Worm (Caenorhabditis elegans): ENCODE results near the gene gei-13.
A peak's percentile ranks its signal among the peaks of the same experiment; 100 is the strongest.

Gene gei-13

ce11 chrIII:9666668-9667067 lies 29.8 kb upstream of the gei-13 start:
- TF ChIP-seq lsy-12 (tag; optimal IDR thresholded peaks at IDR 0.05) = no peak
- TF ChIP-seq egl-27 (tag; optimal IDR thresholded peaks at IDR 0.05) = no peak
- TF ChIP-seq pha-4 (tag; optimal IDR thresholded peaks at IDR 0.05) = peak; percentile 77
- peak; percentile 14 for TF ChIP-seq nfya-1 (tag; optimal IDR thresholded peaks at IDR 0.05; ENCODE audit: insufficient read depth)
- TF ChIP-seq nhr-25 (tag; optimal IDR thresholded peaks at IDR 0.05) = peak; percentile 19
- peak; percentile 5 for TF ChIP-seq nhr-23 (tag; optimal IDR thresholded peaks at IDR 0.05)

DNA sequence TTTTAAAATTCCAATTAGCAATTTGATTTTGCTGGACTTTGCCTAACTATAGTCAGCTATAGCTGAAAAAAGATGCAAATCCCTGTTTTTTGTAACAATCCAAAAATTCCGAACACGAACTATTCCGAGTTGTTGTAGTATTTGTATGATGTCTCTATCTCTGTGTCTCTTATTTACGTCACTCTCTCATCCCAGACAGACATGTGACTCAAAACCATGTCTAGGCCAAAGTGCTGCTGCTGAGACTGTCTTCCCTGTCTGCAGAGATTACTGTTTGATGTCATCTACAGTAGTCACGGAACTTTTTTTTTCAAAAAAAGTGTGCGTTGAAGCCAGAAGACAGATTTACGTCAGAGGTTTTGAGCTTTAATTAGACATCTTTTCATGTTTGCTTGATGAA lies 29.3 kb upstream of the gei-13 start:
- peak; percentile 13 for TF ChIP-seq pha-4 (tag; optimal IDR thresholded peaks at IDR 0.05)
- TF ChIP-seq daf-12 (tag; optimal IDR thresholded peaks at IDR 0.05) = no peak
- peak; percentile 67 for TF ChIP-seq nhr-23 (tag; optimal IDR thresholded peaks at IDR 0.05)
- TF ChIP-seq nhr-25 (tag; optimal IDR thresholded peaks at IDR 0.05) = peak; percentile 64

ce11 chrIII:9665490-9666179 lies 28.7 kb upstream of the gei-13 start:
- TF ChIP-seq hmg-11 (tag; optimal IDR thresholded peaks at IDR 0.05) (peak; percentile 26), unc-39 (tag; optimal IDR thresholded peaks at IDR 0.05) (no peak), lin-15B (tag; optimal IDR thresholded peaks at IDR 0.05) (peak; percentile 38), egl-5 (tag; optimal IDR thresholded peaks at IDR 0.05) (peak; percentile 45), nfya-1 (tag; optimal IDR thresholded peaks at IDR 0.05; ENCODE audit: insufficient read depth) (peak; percentile 64), mdl-1 (tag; optimal IDR thresholded peaks at IDR 0.05) (peak; percentile 14), pqm-1 (tag; optimal IDR thresholded peaks at IDR 0.05) (peak; percentile 80), unc-62 (GFP tag; optimal IDR thresholded peaks at IDR 0.05) (peak; percentile 57), nhr-23 (tag; optimal IDR thresholded peaks at IDR 0.05) (peak; percentile 9), nhr-12 (tag; optimal IDR thresholded peaks at IDR 0.05) (no peak), elt-2 (tag; optimal IDR thresholded peaks at IDR 0.05) (peak; percentile 85), daf-12 (tag; optimal IDR thresholded peaks at IDR 0.05) (no peak), ceh-9 (tag; optimal IDR thresholded peaks at IDR 0.05) (no peak), nhr-25 (tag; optimal IDR thresholded peaks at IDR 0.05) (peak; percentile 45), nhr-43 (tag; optimal IDR thresholded peaks at IDR 0.05; ENCODE audit: poor library complexity, severe bottlenecking) (peak; percentile 42), fkh-10 (GFP tag; optimal IDR thresholded peaks at IDR 0.05) (peak; percentile 41), fkh-2 (tag; optimal IDR thresholded peaks at IDR 0.05) (no peak), lin-39 (tag; optimal IDR thresholded peaks at IDR 0.05) (peak; percentile 62), lsy-12 (tag; optimal IDR thresholded peaks at IDR 0.05) (peak; percentile 5), R02D3.7 (tag; optimal IDR thresholded peaks at IDR 0.05) (peak; percentile 4)

- peak; percentile 49 for TF ChIP-seq lin-39 (tag; optimal IDR thresholded peaks at IDR 0.05)
- peak; percentile 88 for TF ChIP-seq fkh-10 (GFP tag; optimal IDR thresholded peaks at IDR 0.05)
- no peak for TF ChIP-seq fos-1 (tag; optimal IDR thresholded peaks at IDR 0.05)
- TF ChIP-seq nfya-1 (tag; optimal IDR thresholded peaks at IDR 0.05; ENCODE audit: insufficient read depth) = peak; percentile 43
Measured at ce11 chrIII:9664484-9665221, 27.7 kb upstream of the gei-13 start.

DNA sequence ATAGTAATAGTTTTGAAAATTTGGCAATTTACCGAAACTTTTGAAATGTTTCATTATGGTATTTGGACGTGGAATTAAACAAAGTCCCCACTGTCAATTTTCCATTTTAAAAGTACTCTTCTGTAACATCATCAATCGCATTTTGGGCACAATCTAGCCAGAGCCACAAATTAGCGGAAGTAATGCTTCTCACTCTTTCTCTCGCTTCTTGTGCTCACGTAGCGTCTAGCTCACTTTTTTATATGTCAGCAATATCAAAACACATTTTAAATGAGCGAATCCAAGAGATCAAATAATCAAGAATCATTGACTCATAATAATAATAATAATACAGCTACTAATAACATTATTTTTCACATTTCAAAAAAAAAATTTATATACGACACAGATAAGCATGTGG lies 27.0 kb upstream of the gei-13 start:
- TF ChIP-seq nhr-23 (tag; optimal IDR thresholded peaks at IDR 0.05) (no peak), nfya-1 (tag; optimal IDR thresholded peaks at IDR 0.05; ENCODE audit: insufficient read depth) (no peak), R02D3.7 (tag; optimal IDR thresholded peaks at IDR 0.05) (no peak), fos-1 (tag; optimal IDR thresholded peaks at IDR 0.05) (no peak), unc-39 (tag; optimal IDR thresholded peaks at IDR 0.05) (no peak), eor-1 (tag; optimal IDR thresholded peaks at IDR 0.05) (no peak), hmg-11 (tag; optimal IDR thresholded peaks at IDR 0.05) (no peak), egl-5 (tag; optimal IDR thresholded peaks at IDR 0.05) (no peak), nhr-237 (tag; optimal IDR thresholded peaks at IDR 0.05) (no peak), jun-1 (tag; optimal IDR thresholded peaks at IDR 0.05) (no peak), skn-1 (tag; optimal IDR thresholded peaks at IDR 0.05) (no peak), sea-2 (GFP tag; optimal IDR thresholded peaks at IDR 0.05) (no peak)
